Fruit fly (Drosophila melanogaster): Measurements from ENCODE around the gene PolA1.

The PolA1 gene

DNA sequence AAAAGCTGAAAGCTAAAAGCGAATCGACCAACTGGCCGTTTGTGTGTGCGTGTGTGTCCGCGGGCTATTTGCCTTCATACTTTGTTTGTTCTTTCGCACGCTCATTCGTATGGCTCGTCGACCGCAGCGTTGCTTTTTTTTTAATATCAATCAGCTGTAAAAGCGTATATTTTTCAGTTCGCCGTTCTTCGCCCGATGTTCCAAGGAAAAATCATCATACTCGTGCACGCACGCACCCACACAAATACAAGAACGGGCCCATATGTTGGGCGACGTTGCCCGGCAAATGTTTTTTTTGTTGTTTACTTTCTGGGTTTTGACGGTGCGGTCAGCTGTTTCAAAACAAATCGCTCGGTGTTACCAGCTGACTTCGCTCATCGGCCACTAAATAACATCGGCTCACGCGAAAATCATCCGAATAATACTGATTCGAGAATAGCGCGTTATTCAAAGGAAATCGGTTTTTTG lies 10.9 kb downstream of the PolA1 start, which contains the start of gene E2f1:
Gene E2f1 (minus strand): TSS at position 213 of the 468 bp plus-strand sequence.
- no peak for TF ChIP-seq noc (tag; optimal IDR thresholded peaks at IDR 0.05)

dm6 chr3R:21660054-21660453 lies 11.5 kb downstream of the PolA1 start:
- TF ChIP-seq noc (tag; optimal IDR thresholded peaks at IDR 0.05), result no peak

DNA sequence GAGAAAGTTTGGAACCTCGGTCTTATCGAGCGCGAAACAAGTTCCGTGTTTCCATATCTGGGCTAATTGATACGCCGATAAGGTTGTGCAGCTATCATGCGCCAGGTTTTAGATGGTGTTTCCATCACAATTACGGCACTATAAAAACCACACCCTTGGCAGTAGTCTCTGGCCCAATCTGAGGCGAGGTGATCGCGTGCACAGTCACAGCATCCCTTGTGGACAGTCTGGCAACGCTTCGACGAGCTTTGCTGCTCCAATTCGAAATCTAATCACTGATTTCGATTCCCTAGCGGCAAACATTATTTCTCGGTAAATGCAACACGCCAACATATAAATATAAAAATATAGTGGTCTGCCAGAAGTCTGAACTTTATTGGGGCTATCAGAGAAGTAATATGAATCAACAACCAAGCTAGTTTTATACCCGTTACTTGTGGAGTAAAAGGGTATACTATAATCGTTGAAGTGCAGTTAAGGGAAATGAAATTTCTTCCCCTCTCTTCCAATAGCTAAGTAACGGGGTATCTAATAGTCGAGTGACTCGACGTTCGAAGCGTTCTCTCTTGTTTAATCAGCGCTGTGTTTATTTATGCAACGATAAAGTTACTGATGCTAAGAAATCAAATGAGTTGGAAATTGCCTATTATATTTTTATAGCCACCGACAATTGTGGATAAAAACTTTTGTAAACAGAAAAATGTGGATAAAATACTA lies 12.6 kb downstream of the PolA1 start:
- no peak for TF ChIP-seq noc (tag; optimal IDR thresholded peaks at IDR 0.05)

- TF ChIP-seq noc (tag; optimal IDR thresholded peaks at IDR 0.05), result no peak
These were observed 13.3 kb downstream of the PolA1 start for dm6 chr3R:21658281-21658680.

- TF ChIP-seq noc (tag; optimal IDR thresholded peaks at IDR 0.05), result no peak
These were observed 14.0 kb downstream of the PolA1 start for dm6 chr3R:21657489-21658018.

DNA sequence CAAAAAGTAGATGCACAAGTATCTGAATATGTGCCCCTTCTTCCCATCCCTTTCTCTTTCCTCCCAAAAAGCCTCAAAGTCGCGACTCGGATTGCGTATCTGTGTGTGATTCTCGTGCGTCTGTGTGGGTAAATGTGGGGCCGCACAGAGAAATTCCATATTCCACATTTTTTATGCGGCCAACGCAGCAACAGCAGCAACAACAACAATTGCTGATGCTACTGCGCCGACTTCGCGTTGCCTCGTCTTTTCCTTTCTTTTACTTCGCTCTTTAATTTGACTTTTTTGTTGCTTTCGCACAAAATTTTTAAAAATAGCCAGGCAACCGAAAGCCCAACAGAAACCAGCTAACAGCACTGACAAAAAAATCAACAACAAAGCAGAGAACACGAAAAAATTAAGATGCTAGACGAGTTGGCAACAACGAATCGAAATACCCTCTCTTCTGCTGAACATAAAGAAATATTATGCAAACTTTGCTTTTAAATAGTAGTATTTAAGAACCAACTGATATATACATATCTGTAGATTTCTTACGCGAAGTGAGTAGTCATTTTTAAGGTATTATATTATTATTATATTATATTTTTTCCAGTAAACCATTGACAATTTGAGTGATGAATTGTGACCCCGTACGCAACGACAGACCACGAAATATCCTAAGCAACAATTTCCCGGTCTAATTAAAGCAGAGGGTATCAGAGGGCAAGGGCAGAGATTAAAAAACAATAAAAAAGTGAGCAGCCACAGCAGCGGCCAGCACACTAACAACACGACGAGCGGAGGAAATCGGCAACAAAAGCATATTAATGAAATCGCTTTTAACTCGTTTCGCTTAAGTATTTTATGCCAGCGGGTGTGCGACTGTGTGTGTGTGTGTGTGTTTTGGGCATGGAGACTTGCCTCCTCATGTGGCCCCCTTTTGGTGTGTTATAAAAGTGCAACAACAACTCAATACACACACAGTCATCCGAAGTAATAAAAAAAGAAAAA lies 14.8 kb downstream of the PolA1 start:
- TF ChIP-seq noc (tag; optimal IDR thresholded peaks at IDR 0.05), result peak; percentile 67

dm6 chr3R:21655384-21655783 lies 16.2 kb downstream of the PolA1 start:
- no peak for TF ChIP-seq noc (tag; optimal IDR thresholded peaks at IDR 0.05)

DNA sequence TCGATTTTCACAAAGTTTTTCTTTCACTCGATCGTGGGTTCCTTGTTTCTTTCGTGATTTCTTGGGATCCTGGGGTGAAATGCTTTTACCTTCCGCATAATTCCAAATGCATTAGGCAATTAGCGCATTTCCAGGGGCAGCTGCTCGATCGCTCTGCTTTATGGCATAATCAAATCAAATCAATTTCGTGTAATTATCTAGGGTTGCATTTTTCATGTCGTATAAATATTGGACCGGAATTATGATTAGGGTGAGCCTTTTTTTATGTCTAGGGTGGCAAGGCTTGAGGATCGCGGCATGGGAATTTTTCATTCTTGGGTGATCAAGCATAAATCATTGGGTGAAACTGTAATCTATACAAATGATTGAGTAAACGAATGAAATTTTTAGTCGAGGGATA lies 16.8 kb downstream of the PolA1 start:
- no peak for TF ChIP-seq noc (tag; optimal IDR thresholded peaks at IDR 0.05)

- TF ChIP-seq noc (tag; optimal IDR thresholded peaks at IDR 0.05), result no peak
These were observed 18.1 kb downstream of the PolA1 start for dm6 chr3R:21653434-21653833.

DNA sequence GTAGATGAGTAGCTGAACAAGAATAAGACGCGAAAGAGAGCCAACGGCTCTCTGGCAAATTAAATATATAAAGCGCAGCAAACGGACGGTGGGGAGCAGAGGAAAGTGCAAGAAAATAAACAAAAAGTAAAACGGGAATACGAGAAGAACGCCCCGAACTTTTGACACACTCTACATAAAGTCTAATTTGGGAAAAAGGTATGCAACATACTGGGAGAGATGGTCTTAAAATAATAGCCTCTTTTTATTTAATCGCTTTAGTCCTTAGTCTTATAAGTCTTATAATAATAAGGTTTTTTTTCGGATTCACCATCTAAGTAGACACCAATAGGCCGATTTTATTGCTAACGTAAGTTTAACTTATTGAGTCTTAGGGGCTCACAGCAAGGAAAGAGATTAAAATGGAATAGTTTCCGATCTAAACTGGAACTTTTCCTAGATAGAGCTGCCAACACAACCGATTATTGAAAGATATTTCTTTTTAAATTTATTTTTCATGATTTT lies 18.6 kb downstream of the PolA1 start:
- no peak for TF ChIP-seq noc (tag; optimal IDR thresholded peaks at IDR 0.05)

DNA sequence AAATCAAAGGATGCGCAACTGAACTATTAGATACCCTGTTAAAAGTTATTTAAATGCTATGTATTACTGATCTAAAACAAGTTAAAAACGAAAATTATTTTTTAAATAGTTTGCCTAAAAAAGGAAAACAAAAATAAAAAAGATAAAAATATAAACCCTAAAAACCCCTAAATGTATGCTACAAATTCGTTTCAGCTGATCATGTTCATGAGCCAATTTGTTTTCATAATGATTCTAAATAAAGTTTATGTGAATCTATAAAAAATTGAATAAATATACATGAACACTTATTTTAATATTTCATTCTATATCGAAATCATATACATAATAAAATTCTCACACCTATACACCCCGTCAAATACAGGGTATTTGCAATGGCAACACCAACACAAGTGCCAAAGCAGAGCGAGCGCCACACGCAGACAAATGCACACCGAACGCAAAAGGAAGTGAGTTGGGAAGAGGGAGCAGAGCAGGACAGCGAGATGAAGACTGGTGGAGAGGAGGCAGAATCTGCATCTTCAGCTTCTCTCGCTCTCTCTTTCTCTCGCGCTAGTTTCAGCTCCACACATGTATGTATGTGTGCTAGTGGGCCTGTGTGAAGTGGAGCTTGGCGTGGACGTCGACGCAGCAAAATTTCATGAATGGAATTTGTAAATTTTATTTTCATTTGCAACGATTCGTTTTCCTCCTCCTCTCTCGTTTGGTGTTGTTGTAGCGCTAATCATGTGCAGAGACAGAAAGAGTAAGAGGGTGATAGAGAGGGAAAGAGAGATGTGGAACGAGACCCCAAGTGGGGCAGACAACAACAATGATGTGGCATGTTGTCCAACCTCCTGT lies 20.3 kb downstream of the PolA1 start:
- TF ChIP-seq noc (tag; optimal IDR thresholded peaks at IDR 0.05), result no peak

DNA sequence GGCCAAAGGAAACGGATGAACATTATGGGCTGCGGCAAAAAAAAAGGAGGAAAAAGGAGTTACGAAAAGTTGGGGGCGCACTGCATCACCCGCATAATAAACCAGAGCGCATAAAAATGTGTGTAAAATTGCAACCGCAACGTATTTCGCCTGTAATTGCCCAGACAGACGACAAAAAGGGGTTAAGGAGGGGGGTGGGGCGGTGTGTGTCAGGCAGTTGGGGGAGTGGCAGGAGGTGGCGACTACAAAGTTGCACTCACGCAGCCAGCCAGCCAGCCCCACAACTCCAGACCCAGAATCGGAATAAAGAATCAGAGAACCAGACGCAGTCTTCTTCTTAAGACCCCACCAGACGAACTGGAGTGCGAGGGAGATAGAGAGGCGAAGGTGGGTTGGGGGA lies 21.0 kb downstream of the PolA1 start:
- no peak for TF ChIP-seq noc (tag; optimal IDR thresholded peaks at IDR 0.05)

- no peak for TF ChIP-seq noc (tag; optimal IDR thresholded peaks at IDR 0.05)
These were observed 21.6 kb downstream of the PolA1 start for dm6 chr3R:21649823-21650499.

dm6 chr3R:21649053-21649821 lies 22.3 kb downstream of the PolA1 start:
- no peak for TF ChIP-seq noc (tag; optimal IDR thresholded peaks at IDR 0.05)
